Worm (Caenorhabditis elegans) whole organism, L4 larva: ENCODE results near the gene selt-1.1.

ENCODE experiments used
- D1046.2 ChIP-seq: fragments of 200-800 bp; sonication (Bioruptor generic); IDR thresholded peaks from 2 replicates; pipeline ENCODE4 v1.3.6; 2022; ENCODE audit warnings: missing genetic modification characterization, missing compliant biosample characterization
- Y105C5A.15 ChIP-seq: fragments of 200-800 bp; sonication (Bioruptor generic); IDR thresholded peaks from 2 replicates; pipeline ENCODE4 v1.3.6; 2022; ENCODE audit warnings: missing genetic modification characterization, missing compliant biosample characterization
- Y48G9A.11 ChIP-seq: fragments of 200-800 bp; sonication (Bioruptor generic); IDR thresholded peaks from 2 replicates; pipeline ENCODE4 v1.3.6; 2022; ENCODE audit warnings: missing genetic modification reagents, missing genetic modification characterization, missing compliant biosample characterization
- Y5F2A.4 ChIP-seq: fragments of 200-800 bp; sonication (Bioruptor generic); optimal IDR thresholded peaks from 2 replicates; lab custom pipeline; 2018; ENCODE audit warnings: mild to moderate bottlenecking, missing genetic modification characterization, missing compliant biosample characterization
- ZK337.2 ChIP-seq: fragments of 200-800 bp; sonication (Bioruptor generic); IDR thresholded peaks from 2 replicates; pipeline ENCODE4 v1.3.6; 2022; ENCODE audit warnings: missing genetic modification reagents, missing genetic modification characterization, missing compliant biosample characterization
- ama-1 ChIP-seq: fragments of 150-350 bp; optimal IDR thresholded peaks from 2 replicates; lab custom pipeline; 2014; ENCODE audit warnings: inconsistent platforms, mixed read lengths
- ceh-20 ChIP-seq: fragments of 200-800 bp; sonication (Bioruptor generic); IDR thresholded peaks from 2 replicates; pipeline ENCODE4 v1.3.6; 2022; ENCODE audit warnings: missing genetic modification reagents, missing genetic modification characterization, missing compliant biosample characterization
- ceh-32 ChIP-seq: sonication (generic microtip); optimal IDR thresholded peaks from 2 replicates; lab custom pipeline; 2016; ENCODE audit warnings: mild to moderate bottlenecking, missing genetic modification characterization, missing compliant biosample characterization; ENCODE audit not compliant: poor library complexity
- ceh-44 ChIP-seq: fragments of 200-800 bp; sonication (Bioruptor generic); IDR thresholded peaks from 2 replicates; pipeline ENCODE4 v1.3.6; 2022; ENCODE audit warnings: missing genetic modification reagents, missing genetic modification characterization, missing compliant biosample characterization
- ceh-82 ChIP-seq: sonication (generic microtip); optimal IDR thresholded peaks from 2 replicates; lab custom pipeline; 2017; ENCODE audit warnings: missing biosample characterization, missing genetic modification characterization
- ces-1 ChIP-seq: fragments of 150-350 bp; sonication (generic microtip); optimal IDR thresholded peaks from 4 replicates; lab custom pipeline; 2014; ENCODE audit warnings: missing biosample characterization, missing genetic modification reagents, missing genetic modification characterization
- daf-16 ChIP-seq, 3 experiments: sonication (generic microtip); optimal IDR thresholded peaks; 2 replicates each; lab custom pipeline; 2016 to 2017; ENCODE audit warnings: missing genetic modification characterization in 3 of 3, missing genetic modification reagents in 3 of 3, mild to moderate bottlenecking in 2 of 3, missing compliant biosample characterization in 2 of 3, missing biosample characterization in 1 of 3, moderate library complexity in 1 of 3
- dmd-6 ChIP-seq: fragments of 200-800 bp; sonication (Bioruptor generic); IDR thresholded peaks from 2 replicates; pipeline ENCODE4 v1.3.6; 2022; ENCODE audit warnings: missing genetic modification reagents, missing genetic modification characterization, missing compliant biosample characterization
- dmd-9 ChIP-seq: fragments of 200-800 bp; sonication (Bioruptor generic); IDR thresholded peaks from 2 replicates; pipeline ENCODE4 v1.3.6; 2022; ENCODE audit warnings: missing genetic modification reagents, missing genetic modification characterization, missing compliant biosample characterization
- dve-1 ChIP-seq: sonication (generic microtip); optimal IDR thresholded peaks from 2 replicates; lab custom pipeline; 2017; ENCODE audit warnings: antibody characterized with exemption, mild to moderate bottlenecking, missing genetic modification characterization, missing compliant biosample characterization; ENCODE audit not compliant: insufficient read depth
- gei-8 ChIP-seq: fragments of 200-800 bp; sonication (Bioruptor generic); optimal IDR thresholded peaks from 2 replicates; lab custom pipeline; 2018; ENCODE audit warnings: mild to moderate bottlenecking, missing genetic modification characterization, missing compliant biosample characterization
- hlh-11 ChIP-seq: fragments of 200-800 bp; sonication (Bioruptor generic); optimal IDR thresholded peaks from 2 replicates; lab custom pipeline; 2018; ENCODE audit warnings: mild to moderate bottlenecking, missing genetic modification characterization, missing compliant biosample characterization
- hmg-1.1 ChIP-seq: fragments of 200-800 bp; sonication (Bioruptor generic); IDR thresholded peaks from 2 replicates; pipeline ENCODE4 v1.3.6; 2022; ENCODE audit warnings: missing genetic modification reagents, missing genetic modification characterization, missing compliant biosample characterization
- lin-1 ChIP-seq: fragments of 200-800 bp; sonication (Bioruptor generic); IDR thresholded peaks from 2 replicates; pipeline ENCODE4 v1.3.6; 2022; ENCODE audit warnings: missing genetic modification reagents, missing genetic modification characterization, missing compliant biosample characterization
- lin-15B ChIP-seq: fragments of 150-350 bp; sonication (generic microtip); optimal IDR thresholded peaks from 3 replicates; lab custom pipeline; 2014; ENCODE audit warnings: missing biosample characterization, missing genetic modification characterization
- lin-39 ChIP-seq: fragments of 150-350 bp; optimal IDR thresholded peaks from 2 replicates; lab custom pipeline; 2014; ENCODE audit warnings: missing biosample characterization, missing genetic modification reagents, missing genetic modification characterization
- madf-9 ChIP-seq: fragments of 200-800 bp; sonication (Bioruptor generic); conservative IDR thresholded peaks from 2 replicates; pipeline ENCODE4 v1.3.6; 2022; ENCODE audit warnings: missing genetic modification reagents, missing genetic modification characterization, missing compliant biosample characterization
- mdl-1 ChIP-seq, 2 experiments: fragments of 150-350 bp in 1 of 2; sonication (generic microtip) in 1 of 2; optimal IDR thresholded peaks; 2 replicates each; lab custom pipeline; 2014 to 2017; ENCODE audit warnings: missing biosample characterization in 2 of 2, missing genetic modification characterization in 2 of 2
- mep-1 ChIP-seq: fragments of 150-350 bp; sonication (generic microtip); optimal IDR thresholded peaks from 3 replicates; lab custom pipeline; 2014; ENCODE audit warnings: missing biosample characterization, missing genetic modification characterization
- mxl-2 ChIP-seq: fragments of 200-800 bp; sonication (Bioruptor generic); conservative IDR thresholded peaks from 2 replicates; pipeline ENCODE4 v1.3.6; 2022; ENCODE audit warnings: missing genetic modification reagents, missing genetic modification characterization, missing compliant biosample characterization
- mxl-3 ChIP-seq: fragments of 200-800 bp; sonication (Bioruptor generic); optimal IDR thresholded peaks from 2 replicates; lab custom pipeline; 2018; ENCODE audit warnings: mild to moderate bottlenecking, missing genetic modification characterization, missing compliant biosample characterization
- nhr-102 ChIP-seq: sonication (generic microtip); optimal IDR thresholded peaks from 2 replicates; lab custom pipeline; 2016; ENCODE audit warnings: mild to moderate bottlenecking, missing genetic modification characterization, moderate library complexity, missing compliant biosample characterization
- nhr-111 ChIP-seq: fragments of 200-800 bp; sonication (Bioruptor generic); optimal IDR thresholded peaks from 2 replicates; lab custom pipeline; 2018; ENCODE audit warnings: mild to moderate bottlenecking, missing genetic modification characterization, missing compliant biosample characterization
- nhr-237 ChIP-seq: sonication (generic microtip); optimal IDR thresholded peaks from 2 replicates; lab custom pipeline; 2017; ENCODE audit warnings: missing biosample characterization, missing genetic modification characterization
- nhr-28 ChIP-seq: fragments of 150-350 bp; optimal IDR thresholded peaks from 2 replicates; lab custom pipeline; 2014; ENCODE audit warnings: missing biosample characterization, missing genetic modification characterization
- nhr-42 ChIP-seq: fragments of 200-800 bp; sonication (Bioruptor generic); IDR thresholded peaks from 2 replicates; pipeline ENCODE4 v1.3.6; 2022; ENCODE audit warnings: missing genetic modification characterization, missing compliant biosample characterization
- nhr-48 ChIP-seq: sonication (generic microtip); optimal IDR thresholded peaks from 2 replicates; lab custom pipeline; 2016; ENCODE audit warnings: mild to moderate bottlenecking, missing genetic modification characterization, missing compliant biosample characterization
- nhr-6 ChIP-seq: fragments of 150-350 bp; optimal IDR thresholded peaks from 2 replicates; lab custom pipeline; 2014; ENCODE audit warnings: missing biosample characterization, missing genetic modification characterization
- nhr-77 ChIP-seq: fragments of 150-350 bp; optimal IDR thresholded peaks from 2 replicates; lab custom pipeline; 2014; ENCODE audit warnings: missing biosample characterization, missing genetic modification characterization
- pha-4 ChIP-seq, 2 experiments: fragments of 150-350 bp in 1 of 2; fragments of 200-800 bp in 1 of 2; sonication (Bioruptor generic) in 1 of 2; IDR thresholded peaks in 1 of 2; optimal IDR thresholded peaks in 1 of 2; 2 replicates each; pipeline versions ENCODE4 v1.3.6 to Lab custom; 2014 to 2022; ENCODE audit warnings: missing genetic modification characterization in 2 of 2, missing genetic modification reagents in 2 of 2, missing biosample characterization in 1 of 2, missing compliant biosample characterization in 1 of 2
- pqm-1 ChIP-seq: sonication (generic microtip); optimal IDR thresholded peaks from 2 replicates; lab custom pipeline; 2017; ENCODE audit warnings: missing biosample characterization, missing genetic modification characterization
- saeg-2 ChIP-seq: fragments of 200-800 bp; sonication (Bioruptor generic); IDR thresholded peaks from 2 replicates; pipeline ENCODE4 v1.3.6; 2022; ENCODE audit warnings: missing genetic modification reagents, missing genetic modification characterization, missing compliant biosample characterization
- sdz-12 ChIP-seq: fragments of 200-800 bp; sonication (Bioruptor generic); optimal IDR thresholded peaks from 2 replicates; lab custom pipeline; 2018; ENCODE audit warnings: mild to moderate bottlenecking, missing genetic modification characterization, missing compliant biosample characterization
- skn-1 ChIP-seq: fragments of 150-350 bp; optimal IDR thresholded peaks from 2 replicates; lab custom pipeline; 2014; ENCODE audit warnings: missing biosample characterization, missing genetic modification characterization
- tag-97 ChIP-seq: fragments of 200-800 bp; sonication (Bioruptor generic); IDR thresholded peaks from 2 replicates; pipeline ENCODE4 v1.3.6; 2022; ENCODE audit warnings: missing genetic modification characterization, missing compliant biosample characterization
- tra-1 ChIP-seq: fragments of 200-800 bp; sonication (Bioruptor generic); IDR thresholded peaks from 2 replicates; pipeline ENCODE4 v1.3.6; 2022; ENCODE audit warnings: missing genetic modification reagents, missing genetic modification characterization, missing compliant biosample characterization
- unc-39 ChIP-seq: sonication (generic microtip); optimal IDR thresholded peaks from 2 replicates; lab custom pipeline; 2017; ENCODE audit warnings: missing biosample characterization, missing genetic modification characterization
- unc-62 ChIP-seq, 3 experiments: fragments of 150-350 bp in 1 of 3; sonication (generic microtip); optimal IDR thresholded peaks in 2 of 3; peaks in 1 of 3; 1 replicate in 1 of 3; 2 replicates in 2 of 3; lab custom pipeline; 2014 to 2017; ENCODE audit warnings: missing biosample characterization in 3 of 3, missing genetic modification characterization in 3 of 3, missing genetic modification reagents in 3 of 3, missing genotype in 1 of 3
- zip-11 ChIP-seq: fragments of 200-800 bp; sonication (Bioruptor generic); IDR thresholded peaks from 2 replicates; pipeline ENCODE4 v1.3.6; 2022; ENCODE audit warnings: missing genetic modification characterization, missing compliant biosample characterization

The selt-1.1 gene

ce11 chrX:11515381-11515780 lies 30.9 kb downstream of the selt-1.1 start (continued):
- TF ChIP-seq ceh-20 (GFP tag; lab: Robert Waterston, UW) = peak; percentile 61; the same call in 1 of the 2 replicates
- 0 out of 2 replicates have a peak, but pooled peaks have one; percentile 15 for TF ChIP-seq madf-9 (GFP tag; lab: Robert Waterston, UW)
- TF ChIP-seq hlh-11 (tag; lab: Kevin White, UChicago) = peak; percentile 92

- TF ChIP-seq nhr-42 (GFP tag; lab: Robert Waterston, UW) (no peak), hmg-1.1 (0 out of 2 replicates have a peak, but pooled peaks have one; percentile 27), tag-97 (no peak), mep-1 (tag; lab: Kevin White, UChicago) (peak; percentile 25), nhr-102 (peak; percentile 7), nhr-237 (tag; lab: Kevin White, UChicago) (no peak), lin-1 (GFP tag; lab: Robert Waterston, UW) (0 out of 2 replicates have a peak, but pooled peaks have one; percentile 20), dmd-6 (GFP tag; lab: Robert Waterston, UW) (peak; percentile 5; the same call in 1 of the 2 replicates), ceh-82 (tag; lab: Kevin White, UChicago) (no peak), Y48G9A.11 (GFP tag; lab: Robert Waterston, UW) (no peak), lin-15B (tag; lab: Kevin White, UChicago) (no peak), daf-16 (GFP tag; optimal IDR thresholded peaks at IDR 0.05; lab: Kevin White, UChicago) (no peak), daf-16 (tag; optimal IDR thresholded peaks at IDR 0.05; lab: Kevin White, UChicago) (peak; percentile 13), ceh-44 (GFP tag; lab: Robert Waterston, UW) (no peak), pha-4 (GFP tag; IDR thresholded peaks at IDR 0.05; lab: Robert Waterston, UW) (no peak), pha-4 (tag; optimal IDR thresholded peaks at IDR 0.05; lab: Kevin White, UChicago) (no peak), ces-1 (GFP tag; lab: Kevin White, UChicago) (no peak), lin-39 (tag; lab: Kevin White, UChicago) (no peak), gei-8 (GFP tag; lab: Kevin White, UChicago) (no peak), tra-1 (GFP tag; lab: Robert Waterston, UW) (0 out of 2 replicates have a peak, but pooled peaks have one; percentile 27)
Measured at ce11 chrX:11511231-11511630, 35.1 kb downstream of the selt-1.1 start, which contains the start of gene ccdc-149. ccdc-149 (minus strand) TSS chrX:11511451.

ce11 chrX:11509547-11509946 lies 36.7 kb downstream of the selt-1.1 start:
- TF ChIP-seq nhr-111 (GFP tag; lab: Kevin White, UChicago) = no peak
- TF ChIP-seq dve-1 (tag; lab: Kevin White, UChicago) = peak; percentile 57
- no peak for TF ChIP-seq D1046.2 (GFP tag; lab: Robert Waterston, UW)
- TF ChIP-seq Y105C5A.15 (GFP tag; lab: Robert Waterston, UW) = no peak
- peak in 1 of 2 experiments; percentile 24 for TF ChIP-seq mdl-1 (tag; optimal IDR thresholded peaks at IDR 0.05; lab: Kevin White, UChicago)
- TF ChIP-seq unc-39 = no peak
- no peak for TF ChIP-seq Y5F2A.4 (GFP tag; lab: Kevin White, UChicago)
- TF ChIP-seq ama-1 = no peak
- no peak for TF ChIP-seq gei-8 (GFP tag; lab: Kevin White, UChicago)
- TF ChIP-seq lin-1 (GFP tag; lab: Robert Waterston, UW) = 0 out of 2 replicates have a peak, but pooled peaks have one; percentile 24
- no peak for TF ChIP-seq dmd-9
- no peak for TF ChIP-seq ZK337.2 (GFP tag; lab: Robert Waterston, UW)
- TF ChIP-seq ceh-32 = no peak
- no peak for TF ChIP-seq nhr-6 (tag; lab: Kevin White, UChicago)
- TF ChIP-seq nhr-77 (tag; lab: Kevin White, UChicago) = peak; percentile 39
- TF ChIP-seq nhr-237 (tag; lab: Kevin White, UChicago) = no peak
- TF ChIP-seq daf-16 (GFP tag; optimal IDR thresholded peaks at IDR 0.05; lab: Kevin White, UChicago) = no peak
- TF ChIP-seq daf-16 (tag; optimal IDR thresholded peaks at IDR 0.05; lab: Kevin White, UChicago) = peak; percentile 81
- no peak for TF ChIP-seq ces-1 (GFP tag; lab: Kevin White, UChicago)
- TF ChIP-seq zip-11 (GFP tag; lab: Robert Waterston, UW) = no peak
- no peak for TF ChIP-seq saeg-2 (GFP tag; lab: Robert Waterston, UW)
- no peak for TF ChIP-seq ceh-82 (tag; lab: Kevin White, UChicago)
- 0 out of 2 replicates have a peak, but pooled peaks have one; percentile 17 for TF ChIP-seq tra-1 (GFP tag; lab: Robert Waterston, UW)
- peak; percentile 96 for TF ChIP-seq pqm-1 (tag; lab: Kevin White, UChicago)
- peak; percentile 69 for TF ChIP-seq hlh-11 (tag; lab: Kevin White, UChicago)
- TF ChIP-seq skn-1 (tag; lab: Kevin White, UChicago) = no peak
- TF ChIP-seq nhr-48 = no peak
- no peak for TF ChIP-seq sdz-12
- TF ChIP-seq unc-62 (GFP tag; optimal IDR thresholded peaks at IDR 0.05 in 1 of 2; lab: Kevin White, UChicago) = peak in 1 of 2 experiments; percentile 54
- TF ChIP-seq unc-62 (tag; optimal IDR thresholded peaks at IDR 0.05; lab: Kevin White, UChicago) = no peak
- TF ChIP-seq nhr-28 (tag; lab: Kevin White, UChicago) = peak; percentile 90
- peak; percentile 34 for TF ChIP-seq mxl-3
- TF ChIP-seq mxl-2 (GFP tag; lab: Robert Waterston, UW) = no peak
